Fruit fly (Drosophila melanogaster) whole organism: ENCODE results near the gene lz.

Source experiments
- psq ChIP-seq: fragments of >200 bp; optimal IDR thresholded peaks from 2 replicates; lab custom pipeline; 2017
- usp ChIP-seq: fragments of >200 bp; optimal IDR thresholded peaks from 2 replicates; lab custom pipeline; 2017; ENCODE audit warnings: missing biosample characterization, missing genetic modification characterization, mixed read lengths

- TF ChIP-seq usp (GFP tag; lab: Kevin White, UChicago) (no peak), psq (lab: Kevin White, UChicago) (no peak)
Measured at dm6 chrX:9281998-9282644, 2.3 kb upstream of the lz start.
